Worm (Caenorhabditis elegans) whole organism, young adult: ENCODE measurements around the gene B0280.11.

ENCODE experiments used
- ama-1 ChIP-seq, 3 experiments: fragments of 150-350 bp in 1 of 3; sonication (generic microtip) in 2 of 3; optimal IDR thresholded peaks; 2 replicates each; lab custom pipeline; 2014 to 2018; ENCODE audit warnings: missing biosample characterization in 2 of 3, missing genetic modification characterization in 2 of 3, missing genetic modification reagents in 2 of 3
- bed-1 ChIP-seq: fragments of 200-800 bp; sonication (Bioruptor generic); IDR thresholded peaks from 2 replicates; pipeline ENCODE4 v1.3.6; 2022; ENCODE audit warnings: missing genetic modification reagents, missing genetic modification characterization, missing compliant biosample characterization
- ceh-58 ChIP-seq: fragments of 200-800 bp; sonication (Bioruptor generic); IDR thresholded peaks from 2 replicates; pipeline ENCODE4 v1.3.6; 2022; ENCODE audit warnings: missing genetic modification characterization, missing compliant biosample characterization
- madf-10 ChIP-seq: sonication (generic microtip); optimal IDR thresholded peaks from 2 replicates; lab custom pipeline; 2016; ENCODE audit warnings: mild to moderate bottlenecking, missing genetic modification characterization, missing compliant biosample characterization
- nhr-27 ChIP-seq: fragments of 200-800 bp; sonication (Bioruptor generic); optimal IDR thresholded peaks from 2 replicates; lab custom pipeline; 2018; ENCODE audit warnings: mild to moderate bottlenecking, missing genetic modification characterization, moderate library complexity, missing compliant biosample characterization
- pbrm-1 ChIP-seq: fragments of 200-800 bp; sonication (Bioruptor generic); IDR thresholded peaks from 2 replicates; pipeline ENCODE4 v1.3.6; 2022; ENCODE audit warnings: missing genetic modification reagents, missing genetic modification characterization, missing compliant biosample characterization
- rec-8 ChIP-seq, 2 experiments: sonication (generic microtip); optimal IDR thresholded peaks; 2 replicates each; lab custom pipeline; 2016; ENCODE audit warnings: mild to moderate bottlenecking in 2 of 2, missing genetic modification characterization in 2 of 2, missing genetic modification reagents in 2 of 2, missing genotype in 2 of 2, missing biosample characterization in 1 of 2, missing compliant biosample characterization in 1 of 2, moderate library complexity in 1 of 2
- snpc-1.1 ChIP-seq: sonication (generic microtip); optimal IDR thresholded peaks from 2 replicates; lab custom pipeline; 2017; ENCODE audit warnings: missing genetic modification characterization, mild to moderate bottlenecking, missing compliant biosample characterization, antibody characterized with exemption, moderate library complexity, missing genotype, missing genetic modification reagents; ENCODE audit not compliant: insufficient read depth
- tlf-1 ChIP-seq: fragments of 200-800 bp; sonication (Bioruptor generic); optimal IDR thresholded peaks from 2 replicates; lab custom pipeline; 2018; ENCODE audit warnings: mild to moderate bottlenecking, missing genetic modification characterization, missing compliant biosample characterization
- unc-62 ChIP-seq: fragments of 150-350 bp; optimal IDR thresholded peaks from 2 replicates; lab custom pipeline; 2014; ENCODE audit warnings: missing biosample characterization, missing genetic modification reagents, missing genetic modification characterization
- ztf-3 ChIP-seq: fragments of 200-800 bp; sonication (Bioruptor generic); optimal IDR thresholded peaks from 2 replicates; lab custom pipeline; 2018; ENCODE audit warnings: mild to moderate bottlenecking, missing genetic modification characterization, missing compliant biosample characterization

ce11 chrIII:7138178-7138577, at the start of gene B0280.11:
- TF ChIP-seq rec-8 (tag; optimal IDR thresholded peaks at IDR 0.05; lab: Kevin White, UChicago) (no peak), unc-62 (GFP tag; lab: Kevin White, UChicago) (no peak), pbrm-1 (no peak), ztf-3 (no peak), ceh-58 (GFP tag; lab: Robert Waterston, UW) (no peak), bed-1 (GFP tag; lab: Robert Waterston, UW) (no peak), ama-1 (optimal IDR thresholded peaks at IDR 0.05; lab: Kevin White, UChicago) (no peak), ama-1 (GFP tag; optimal IDR thresholded peaks at IDR 0.05; lab: Kevin White, UChicago) (no peak), tlf-1 (GFP tag; lab: Kevin White, UChicago) (no peak), madf-10 (tag; lab: Kevin White, UChicago) (no peak), nhr-27 (tag; lab: Kevin White, UChicago) (no peak), snpc-1.1 (tag; lab: Kevin White, UChicago) (no peak)
